Worm (Caenorhabditis elegans) whole organism, mixed stage, embryonic: Measurements from ENCODE around the gene H03E18.1.

ENCODE experiments used
- M03D4.4 ChIP-seq: sonication (generic microtip); optimal IDR thresholded peaks from 2 replicates; lab custom pipeline; 2017; ENCODE audit warnings: mild to moderate bottlenecking, missing genetic modification characterization, missing compliant biosample characterization
- bed-3 ChIP-seq: fragments of 200-800 bp; sonication (Bioruptor generic); optimal IDR thresholded peaks from 3 replicates; lab custom pipeline; 2018; ENCODE audit warnings: mild to moderate bottlenecking, missing genetic modification characterization, moderate library complexity, missing compliant biosample characterization
- blmp-1 ChIP-seq: fragments of 150-350 bp; optimal IDR thresholded peaks from 2 replicates; lab custom pipeline; 2014; ENCODE audit warnings: missing biosample characterization, missing genetic modification characterization
- ceh-39 ChIP-seq: fragments of 150-350 bp; optimal IDR thresholded peaks from 2 replicates; lab custom pipeline; 2014; ENCODE audit warnings: missing biosample characterization, missing genetic modification characterization
- ceh-43 ChIP-seq: fragments of 200-800 bp; sonication (Bioruptor generic); optimal IDR thresholded peaks from 2 replicates; lab custom pipeline; 2018; ENCODE audit warnings: mild to moderate bottlenecking, missing genetic modification characterization, moderate library complexity, missing compliant biosample characterization
- ceh-83 ChIP-seq: fragments of 200-800 bp; sonication (Bioruptor generic); optimal IDR thresholded peaks from 2 replicates; lab custom pipeline; 2018; ENCODE audit warnings: mild to moderate bottlenecking, missing genetic modification characterization, missing compliant biosample characterization
- ces-1 ChIP-seq: fragments of 150-350 bp; optimal IDR thresholded peaks from 2 replicates; lab custom pipeline; 2014; ENCODE audit warnings: missing biosample characterization, missing genetic modification reagents, missing genetic modification characterization
- cnd-1 ChIP-seq: fragments of 200-800 bp; sonication (Bioruptor generic); optimal IDR thresholded peaks from 2 replicates; lab custom pipeline; 2018; ENCODE audit warnings: mild to moderate bottlenecking, missing genetic modification characterization, missing compliant biosample characterization
- drap-1 ChIP-seq: fragments of 200-800 bp; sonication (Bioruptor generic); optimal IDR thresholded peaks from 3 replicates; lab custom pipeline; 2018; ENCODE audit warnings: mild to moderate bottlenecking, missing genetic modification characterization, missing compliant biosample characterization
- elt-1 ChIP-seq: sonication (generic microtip); optimal IDR thresholded peaks from 2 replicates; lab custom pipeline; 2017; ENCODE audit warnings: missing genetic modification characterization, mild to moderate bottlenecking, missing compliant biosample characterization, antibody characterized with exemption, moderate library complexity, borderline replicate concordance; ENCODE audit not compliant: insufficient read depth
- elt-3 ChIP-seq: fragments of 150-350 bp; optimal IDR thresholded peaks from 2 replicates; lab custom pipeline; 2014; ENCODE audit warnings: missing biosample characterization, missing genetic modification characterization
- flh-1 ChIP-seq: fragments of 200-800 bp; sonication (Bioruptor generic); optimal IDR thresholded peaks from 2 replicates; lab custom pipeline; 2018; ENCODE audit warnings: mild to moderate bottlenecking, missing genetic modification characterization, moderate library complexity, missing compliant biosample characterization
- ham-2 ChIP-seq: fragments of 200-800 bp; sonication (Bioruptor generic); optimal IDR thresholded peaks from 2 replicates; lab custom pipeline; 2018; ENCODE audit warnings: mild to moderate bottlenecking, missing genetic modification characterization, missing compliant biosample characterization
- hlh-1 ChIP-seq: fragments of 150-350 bp; optimal IDR thresholded peaks from 2 replicates; lab custom pipeline; 2014; ENCODE audit warnings: missing biosample characterization, missing genetic modification reagents, missing genetic modification characterization
- lin-13 ChIP-seq: fragments of 150-350 bp; optimal IDR thresholded peaks from 2 replicates; lab custom pipeline; 2014; ENCODE audit warnings: missing biosample characterization, missing genetic modification characterization
- lin-32 ChIP-seq: fragments of 200-800 bp; sonication (Bioruptor generic); optimal IDR thresholded peaks from 2 replicates; lab custom pipeline; 2018; ENCODE audit warnings: mild to moderate bottlenecking, missing genetic modification characterization, missing compliant biosample characterization
- lsy-2 ChIP-seq: fragments of 150-350 bp; optimal IDR thresholded peaks from 2 replicates; lab custom pipeline; 2014; ENCODE audit warnings: missing biosample characterization, missing genetic modification characterization
- mab-5 ChIP-seq: fragments of 150-350 bp; optimal IDR thresholded peaks from 2 replicates; lab custom pipeline; 2014; ENCODE audit warnings: missing biosample characterization, missing genetic modification characterization
- mep-1 ChIP-seq: fragments of 150-350 bp; optimal IDR thresholded peaks from 2 replicates; lab custom pipeline; 2017; ENCODE audit warnings: missing biosample characterization, missing genetic modification reagents, missing genetic modification characterization, inconsistent platforms
- mls-2 ChIP-seq: sonication (generic microtip); optimal IDR thresholded peaks from 2 replicates; lab custom pipeline; 2016; ENCODE audit warnings: mild to moderate bottlenecking, missing genetic modification characterization, moderate library complexity, missing compliant biosample characterization
- nhr-12 ChIP-seq: fragments of 150-350 bp; optimal IDR thresholded peaks from 2 replicates; lab custom pipeline; 2014; ENCODE audit warnings: missing biosample characterization, missing genetic modification characterization
- nhr-2 ChIP-seq: fragments of 150-350 bp; optimal IDR thresholded peaks from 2 replicates; lab custom pipeline; 2014; ENCODE audit warnings: missing biosample characterization, missing genetic modification characterization
- nhr-237 ChIP-seq: fragments of 150-350 bp; optimal IDR thresholded peaks from 2 replicates; lab custom pipeline; 2014; ENCODE audit warnings: missing biosample characterization, missing genetic modification characterization
- nhr-28 ChIP-seq: fragments of 150-350 bp; optimal IDR thresholded peaks from 2 replicates; lab custom pipeline; 2014; ENCODE audit warnings: missing biosample characterization, missing genetic modification characterization
- nhr-76 ChIP-seq: sonication (generic microtip); optimal IDR thresholded peaks from 2 replicates; lab custom pipeline; 2017; ENCODE audit warnings: missing biosample characterization, missing genetic modification characterization
- pha-4 ChIP-seq: fragments of 150-350 bp; optimal IDR thresholded peaks from 2 replicates; lab custom pipeline; 2018; ENCODE audit warnings: missing biosample characterization, missing genetic modification reagents, missing genetic modification characterization
- sem-2 ChIP-seq: fragments of 200-800 bp; sonication (Bioruptor generic); optimal IDR thresholded peaks from 2 replicates; lab custom pipeline; 2018; ENCODE audit warnings: mild to moderate bottlenecking, missing genetic modification characterization, missing compliant biosample characterization
- snpc-4 ChIP-seq: fragments of 150-350 bp; optimal IDR thresholded peaks from 2 replicates; lab custom pipeline; 2014; ENCODE audit warnings: missing biosample characterization, missing genetic modification characterization
- sptf-1 ChIP-seq: sonication (generic microtip); optimal IDR thresholded peaks from 2 replicates; lab custom pipeline; 2017; ENCODE audit warnings: mild to moderate bottlenecking, missing genetic modification characterization, moderate library complexity, missing compliant biosample characterization
- tbx-8 ChIP-seq: fragments of 200-800 bp; sonication (Bioruptor generic); optimal IDR thresholded peaks from 2 replicates; lab custom pipeline; 2018; ENCODE audit warnings: mild to moderate bottlenecking, missing genetic modification characterization, moderate library complexity, missing compliant biosample characterization
- unc-120 ChIP-seq: sonication (generic microtip); optimal IDR thresholded peaks from 2 replicates; lab custom pipeline; 2017; ENCODE audit warnings: missing genetic modification characterization, missing compliant biosample characterization; ENCODE audit not compliant: poor library complexity, severe bottlenecking
- unc-39 ChIP-seq: fragments of 150-350 bp; optimal IDR thresholded peaks from 2 replicates; lab custom pipeline; 2014; ENCODE audit warnings: missing biosample characterization, missing genetic modification characterization
- unc-62 ChIP-seq: fragments of 150-350 bp; optimal IDR thresholded peaks from 2 replicates; lab custom pipeline; 2014; ENCODE audit warnings: missing biosample characterization, missing genetic modification reagents, missing genetic modification characterization
- zip-8 ChIP-seq: fragments of 150-350 bp; optimal IDR thresholded peaks from 2 replicates; lab custom pipeline; 2014; ENCODE audit warnings: missing biosample characterization, missing genetic modification characterization
- ztf-11 ChIP-seq: fragments of 150-350 bp; optimal IDR thresholded peaks from 2 replicates; lab custom pipeline; 2014; ENCODE audit warnings: missing biosample characterization, missing genetic modification characterization

H03E18.1 gene

DNA sequence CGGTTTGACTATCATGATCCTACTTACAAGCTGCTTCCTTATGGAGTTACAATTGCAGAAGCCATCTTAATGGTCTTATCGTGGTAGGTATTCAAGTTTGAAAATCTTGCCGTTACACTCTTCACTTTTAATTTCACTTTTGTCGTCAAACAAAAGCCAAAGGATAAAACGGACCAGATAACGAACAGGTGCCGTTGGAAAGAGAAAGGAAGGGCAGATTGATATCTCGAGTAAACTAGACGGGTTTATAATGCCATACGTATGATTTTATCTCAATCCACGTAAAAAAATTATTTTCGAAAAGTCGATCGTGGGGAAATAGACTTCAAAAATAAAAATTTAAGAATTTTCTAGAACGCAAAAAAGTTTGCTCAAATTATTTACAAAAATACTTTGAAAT is 46.4 kb downstream of the H03E18.1 start:
- TF ChIP-seq ham-2 (GFP tag; lab: Kevin White, UChicago) (no peak), elt-1 (peak; percentile 65), unc-120 (tag; lab: Kevin White, UChicago) (no peak), pha-4 (tag; lab: Kevin White, UChicago) (no peak), sptf-1 (tag; lab: Kevin White, UChicago) (no peak), blmp-1 (tag; lab: Kevin White, UChicago) (peak; percentile 73), ces-1 (GFP tag; lab: Kevin White, UChicago) (no peak), zip-8 (tag; lab: Kevin White, UChicago) (no peak), unc-39 (tag; lab: Kevin White, UChicago) (no peak)

DNA sequence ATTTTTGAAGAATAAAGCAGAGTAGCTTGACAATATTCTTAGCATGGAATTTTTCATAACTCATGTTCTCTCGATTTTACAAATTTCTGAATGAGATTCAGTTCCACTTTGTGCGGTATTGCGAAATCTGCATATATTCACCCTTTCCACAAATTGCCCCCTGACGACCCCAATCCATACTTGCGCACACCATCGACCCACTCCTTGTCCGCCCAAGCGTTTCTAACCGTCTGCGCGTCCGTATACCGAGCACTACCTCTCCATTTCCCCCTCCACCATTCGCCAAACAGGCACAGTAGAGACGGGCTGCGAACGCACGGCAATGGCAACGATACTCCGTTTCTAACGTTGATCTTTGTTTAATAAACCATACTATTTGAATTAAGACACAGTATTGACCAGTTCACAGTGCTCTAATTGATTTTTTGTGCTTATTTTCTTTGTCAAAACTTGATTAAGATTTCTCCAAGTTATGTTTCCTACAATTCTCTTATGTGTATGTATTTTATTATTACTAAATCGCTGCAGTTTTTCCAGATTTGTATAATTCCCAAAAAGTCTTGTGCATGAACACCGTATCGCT is 49.0 kb downstream of the H03E18.1 start, which contains the start of gene utx-1:
Gene utx-1 (plus strand): TSS at position 533 of the 583 bp plus-strand sequence.
- peak; percentile 54 for TF ChIP-seq ceh-39
- no peak for TF ChIP-seq mab-5 (tag; lab: Kevin White, UChicago)
- TF ChIP-seq drap-1 (GFP tag; lab: Kevin White, UChicago), result no peak
- peak; percentile 27 for TF ChIP-seq ces-1 (GFP tag; lab: Kevin White, UChicago)
- peak; percentile 18 for TF ChIP-seq lin-32 (GFP tag; lab: Kevin White, UChicago)
- TF ChIP-seq zip-8 (tag; lab: Kevin White, UChicago), result no peak
- TF ChIP-seq lin-13 (tag; lab: Kevin White, UChicago), result peak; percentile 36
- TF ChIP-seq nhr-28 (tag; lab: Kevin White, UChicago), result no peak
- no peak for TF ChIP-seq elt-1
- TF ChIP-seq snpc-4 (tag; lab: Kevin White, UChicago), result no peak
- no peak for TF ChIP-seq nhr-12 (tag; lab: Kevin White, UChicago)
- TF ChIP-seq flh-1 (GFP tag; lab: Kevin White, UChicago), result no peak
- no peak for TF ChIP-seq sem-2 (GFP tag; lab: Kevin White, UChicago)
- no peak for TF ChIP-seq ceh-83 (GFP tag; lab: Kevin White, UChicago)
- no peak for TF ChIP-seq elt-3 (tag; lab: Kevin White, UChicago)
- TF ChIP-seq M03D4.4, result peak; percentile 17
- no peak for TF ChIP-seq tbx-8 (GFP tag; lab: Kevin White, UChicago)
- TF ChIP-seq pha-4 (tag; lab: Kevin White, UChicago), result peak; percentile 36
- TF ChIP-seq mls-2 (tag; lab: Kevin White, UChicago), result peak; percentile 44
- TF ChIP-seq ceh-43, result no peak
- no peak for TF ChIP-seq unc-62 (GFP tag; lab: Kevin White, UChicago)
- TF ChIP-seq mep-1 (tag; lab: Kevin White, UChicago), result peak; percentile 43
- TF ChIP-seq nhr-2, result peak; percentile 56
- TF ChIP-seq blmp-1 (tag; lab: Kevin White, UChicago), result no peak
- peak; percentile 77 for TF ChIP-seq unc-120 (tag; lab: Kevin White, UChicago)
- no peak for TF ChIP-seq unc-39 (tag; lab: Kevin White, UChicago)
- no peak for TF ChIP-seq ham-2 (GFP tag; lab: Kevin White, UChicago)
- TF ChIP-seq lsy-2 (tag; lab: Kevin White, UChicago), result no peak
- TF ChIP-seq hlh-1, result no peak
- no peak for TF ChIP-seq bed-3 (GFP tag; lab: Kevin White, UChicago)
- TF ChIP-seq sptf-1 (tag; lab: Kevin White, UChicago), result peak; percentile 24
- TF ChIP-seq nhr-76 (tag; lab: Kevin White, UChicago), result no peak
- no peak for TF ChIP-seq ztf-11 (tag; lab: Kevin White, UChicago)
- TF ChIP-seq cnd-1 (tag; lab: Kevin White, UChicago), result no peak
- no peak for TF ChIP-seq nhr-237 (tag; lab: Kevin White, UChicago)

DNA sequence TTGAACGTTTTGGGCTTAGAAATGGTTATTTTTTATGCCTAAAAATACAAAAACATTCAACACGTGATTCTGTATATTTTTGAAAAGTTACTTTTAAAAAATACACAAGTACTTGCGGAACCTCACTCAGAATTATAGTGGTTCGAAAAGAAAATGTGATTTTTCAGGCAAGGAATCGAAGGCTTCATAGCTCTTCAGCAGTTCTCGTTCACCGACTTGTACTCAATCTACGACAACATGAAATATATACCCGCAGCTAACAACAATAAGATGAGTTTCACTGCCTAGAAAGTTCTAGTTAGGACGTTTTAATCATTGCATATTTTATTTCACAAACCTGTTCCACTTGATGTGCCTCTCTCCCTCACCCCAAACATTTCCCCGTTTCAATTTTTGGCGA is 54.9 kb downstream of the H03E18.1 start:
- TF ChIP-seq unc-39 (tag; lab: Kevin White, UChicago) (no peak), cnd-1 (tag; lab: Kevin White, UChicago) (no peak), flh-1 (GFP tag; lab: Kevin White, UChicago) (no peak), drap-1 (GFP tag; lab: Kevin White, UChicago) (no peak), ceh-43 (no peak), lin-13 (tag; lab: Kevin White, UChicago) (no peak), ceh-83 (GFP tag; lab: Kevin White, UChicago) (no peak), nhr-12 (tag; lab: Kevin White, UChicago) (no peak), snpc-4 (tag; lab: Kevin White, UChicago) (no peak), mls-2 (tag; lab: Kevin White, UChicago) (no peak), elt-3 (tag; lab: Kevin White, UChicago) (no peak), nhr-237 (tag; lab: Kevin White, UChicago) (no peak), tbx-8 (GFP tag; lab: Kevin White, UChicago) (no peak), nhr-76 (tag; lab: Kevin White, UChicago) (no peak)
